Fruit fly (Drosophila melanogaster): ENCODE data around the gene CG4287.

DNA sequence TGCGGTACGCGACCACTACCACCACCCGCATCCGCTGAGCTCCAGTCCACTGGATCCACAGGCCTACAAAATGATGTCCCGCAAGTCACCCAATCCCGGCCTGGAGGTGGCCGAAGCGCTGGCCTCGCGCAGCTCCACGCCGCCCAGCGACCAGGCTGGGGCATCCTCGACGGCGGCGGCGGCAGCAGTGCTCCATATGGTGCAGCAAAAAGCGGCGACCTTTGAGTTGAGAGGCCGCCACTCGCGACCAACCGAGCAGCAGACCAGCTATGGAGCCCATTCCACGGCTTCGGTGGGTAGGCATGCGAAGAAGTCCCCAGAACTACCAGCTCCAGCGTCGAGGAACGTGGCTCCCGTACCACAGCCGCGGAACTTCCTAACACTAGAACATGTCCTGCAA, 33.6 kb downstream of the CG4287 start:
- TF ChIP-seq psq (optimal IDR thresholded peaks at IDR 0.05) (no peak), CG8478 (optimal IDR thresholded peaks at IDR 0.05) (no peak), EcR (GFP tag; optimal IDR thresholded peaks at IDR 0.05) (no peak), pan (optimal IDR thresholded peaks at IDR 0.05) (no peak), Dll (optimal IDR thresholded peaks at IDR 0.05) (no peak)
